Worm (Caenorhabditis elegans): ENCODE data around the gene srd-64.
A peak's percentile ranks its signal among the peaks of the same experiment; 100 is the strongest.

Gene srd-64

DNA sequence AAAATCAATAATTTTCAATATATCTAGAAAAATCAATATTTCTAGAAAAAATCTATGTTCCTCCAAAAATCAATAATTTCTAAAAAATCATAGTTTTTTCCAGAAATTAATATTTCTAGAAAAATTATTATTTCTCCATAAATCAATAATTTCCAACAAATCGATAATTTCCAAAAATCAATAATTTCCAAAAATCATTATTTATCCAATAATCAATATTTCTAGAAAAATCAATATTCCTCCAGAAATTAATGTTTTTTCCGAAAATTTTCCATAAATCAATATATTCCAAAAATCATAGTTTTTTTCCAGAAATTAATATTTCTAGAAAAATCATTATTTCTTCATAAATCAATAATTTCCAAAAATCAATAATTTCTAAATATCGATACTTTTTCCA lies 31.9 kb downstream of the srd-64 start:
- TF ChIP-seq ceh-58 (GFP tag; IDR thresholded peaks at IDR 0.05) = no peak
- TF ChIP-seq let-526 (GFP tag; IDR thresholded peaks at IDR 0.05) = no peak
- TF ChIP-seq ztf-28 (GFP tag; IDR thresholded peaks at IDR 0.05) = no peak
- TF ChIP-seq Y56A3A.18 (GFP tag; IDR thresholded peaks at IDR 0.05) = no peak
- no peak for TF ChIP-seq hsf-1 (GFP tag; IDR thresholded peaks at IDR 0.05)
- no peak for TF ChIP-seq attf-6 (GFP tag; IDR thresholded peaks at IDR 0.05)
- TF ChIP-seq mes-4 (tag; optimal IDR thresholded peaks at IDR 0.05) = no peak
- no peak for TF ChIP-seq ama-1 (optimal IDR thresholded peaks at IDR 0.05)
- TF ChIP-seq ama-1 (GFP tag; optimal IDR thresholded peaks at IDR 0.05) = no peak
- TF ChIP-seq efl-1 (GFP tag; optimal IDR thresholded peaks at IDR 0.05) = no peak
- no peak for TF ChIP-seq ztf-26 (tag; optimal IDR thresholded peaks at IDR 0.05)
- TF ChIP-seq hrde-1 (tag; optimal IDR thresholded peaks at IDR 0.05; ENCODE audit: borderline replicate concordance) = no peak
- no peak for TF ChIP-seq rpc-1 (optimal IDR thresholded peaks at IDR 0.05)
- no peak for TF ChIP-seq rpc-1 (tag; optimal IDR thresholded peaks at IDR 0.05)
- no peak for TF ChIP-seq lsy-27 (tag; optimal IDR thresholded peaks at IDR 0.05; ENCODE audit: borderline replicate concordance, insufficient read depth)
- TF ChIP-seq atf-7 (tag; optimal IDR thresholded peaks at IDR 0.05) = no peak
- TF ChIP-seq nfya-1 (tag; optimal IDR thresholded peaks at IDR 0.05; ENCODE audit: borderline replicate concordance, insufficient read depth) = no peak

DNA sequence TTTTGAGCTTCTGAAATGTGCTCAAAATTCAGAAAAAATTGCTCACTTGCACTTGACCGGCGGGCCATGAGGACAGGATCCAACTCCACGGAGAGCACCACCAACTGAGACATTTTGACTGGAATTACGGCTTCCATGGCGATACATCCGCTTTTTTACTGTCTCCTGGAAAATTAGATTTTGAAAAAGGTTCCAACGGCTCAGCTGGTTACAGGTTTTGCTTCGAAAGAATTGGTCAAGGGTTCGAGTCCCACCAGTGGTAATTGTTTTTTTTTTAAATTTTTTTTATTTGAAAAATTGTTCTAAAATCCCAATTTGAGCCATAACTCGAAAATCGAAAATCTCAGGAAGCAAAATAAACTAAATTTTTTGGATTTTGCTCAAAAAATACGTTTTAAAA lies 32.5 kb downstream of the srd-64 start:
- TF ChIP-seq tbp1 (GFP tag; optimal IDR thresholded peaks at IDR 0.05) = peak; percentile 70
- TF ChIP-seq rpc-1 (optimal IDR thresholded peaks at IDR 0.05) = no peak
- TF ChIP-seq rpc-1 (tag; optimal IDR thresholded peaks at IDR 0.05) = peak; percentile 56
- TF ChIP-seq hmg-20 (GFP tag; IDR thresholded peaks at IDR 0.05) = no peak
- TF ChIP-seq athp-1 (tag; optimal IDR thresholded peaks at IDR 0.05) = no peak
- no peak for TF ChIP-seq ztf-6 (GFP tag; IDR thresholded peaks at IDR 0.05)
- TF ChIP-seq egl-44 (GFP tag; IDR thresholded peaks at IDR 0.05) = no peak
- TF ChIP-seq egl-18 (GFP tag; IDR thresholded peaks at IDR 0.05) = no peak
- TF ChIP-seq fkh-3 (tag; optimal IDR thresholded peaks at IDR 0.05) = no peak
- TF ChIP-seq dpl-1 (GFP tag; optimal IDR thresholded peaks at IDR 0.05) = no peak
- TF ChIP-seq K12H6.12 (tag; optimal IDR thresholded peaks at IDR 0.05) = no peak
- no peak for TF ChIP-seq F39B2.1 (GFP tag; IDR thresholded peaks at IDR 0.05)
- TF ChIP-seq hlh-26 (GFP tag; conservative IDR thresholded peaks at IDR 0.05) = no peak
- no peak for TF ChIP-seq lsl-1 (GFP tag; optimal IDR thresholded peaks at IDR 0.05)
- no peak for TF ChIP-seq F33H1.4 (GFP tag; IDR thresholded peaks at IDR 0.05)

DNA sequence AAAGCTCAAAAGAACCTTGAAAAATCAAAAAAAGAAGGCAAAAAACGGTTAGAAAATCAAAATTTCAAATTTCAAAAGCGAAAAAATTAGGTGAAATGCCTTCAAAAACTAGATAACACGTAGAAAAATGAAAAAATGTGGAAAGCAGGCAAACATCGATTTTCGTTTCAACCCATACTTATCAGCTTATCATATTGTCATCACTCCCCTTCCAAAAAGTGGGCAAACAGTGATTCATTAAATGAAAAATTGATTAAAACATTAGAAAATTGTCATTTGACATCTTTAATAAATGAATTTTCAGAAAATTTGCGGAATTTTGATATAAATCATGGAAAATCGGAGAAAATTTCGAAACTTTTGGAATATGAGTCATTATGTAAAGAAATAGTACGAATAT lies 33.9 kb downstream of the srd-64 start:
- TF ChIP-seq nhr-80 (tag; optimal IDR thresholded peaks at IDR 0.05) (peak; percentile 40), D2030.7 (GFP tag; IDR thresholded peaks at IDR 0.05) (no peak), sea-2 (GFP tag; IDR thresholded peaks at IDR 0.05) (no peak), nhr-120 (GFP tag; IDR thresholded peaks at IDR 0.05) (no peak), snpc-4 (GFP tag; optimal IDR thresholded peaks at IDR 0.05) (no peak), snpc-4 (tag; optimal IDR thresholded peaks at IDR 0.05) (no peak)

DNA sequence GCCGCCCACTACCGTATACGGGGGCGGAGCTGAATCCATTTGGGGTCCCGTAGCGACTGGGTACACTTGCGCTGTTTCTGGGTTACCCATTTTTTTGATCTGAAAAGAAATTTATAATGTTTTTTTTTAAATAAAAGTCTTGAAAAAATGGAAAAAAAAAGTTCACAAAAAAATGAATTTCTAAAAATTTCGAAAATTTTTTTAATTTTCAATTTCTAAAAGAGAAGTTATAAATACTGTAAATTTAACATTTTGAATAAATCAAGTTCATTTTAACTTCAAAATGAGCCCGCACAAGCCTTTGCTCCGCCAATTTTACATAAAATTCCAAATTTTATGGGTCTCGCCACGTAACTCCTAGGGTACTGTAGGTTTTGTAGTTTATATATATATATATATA lies 35.1 kb downstream of the srd-64 start, which contains the start of gene Y22D7AL.15:
TSS of gene Y22D7AL.15 (minus strand) at position 101 of the 400 bp plus-strand sequence.
- TF ChIP-seq rcor-1 (GFP tag; IDR thresholded peaks at IDR 0.05) (no peak), him-1 (tag; optimal IDR thresholded peaks at IDR 0.05) (no peak), let-607 (tag; optimal IDR thresholded peaks at IDR 0.05) (no peak), hmg-20 (GFP tag; IDR thresholded peaks at IDR 0.05) (no peak), ccch-3 (GFP tag; optimal IDR thresholded peaks at IDR 0.05) (no peak), attf-6 (GFP tag; IDR thresholded peaks at IDR 0.05) (no peak), F39B2.1 (GFP tag; IDR thresholded peaks at IDR 0.05) (no peak), ztf-26 (tag; optimal IDR thresholded peaks at IDR 0.05) (no peak), pbrm-1 (GFP tag; IDR thresholded peaks at IDR 0.05) (no peak), bed-2 (GFP tag; IDR thresholded peaks at IDR 0.05) (no peak), lin-26 (GFP tag; IDR thresholded peaks at IDR 0.05) (no peak), somi-1 (GFP tag; optimal IDR thresholded peaks at IDR 0.05) (no peak), T26A5.8 (tag; optimal IDR thresholded peaks at IDR 0.05) (no peak), B0019.2 (GFP tag; conservative IDR thresholded peaks at IDR 0.05) (no peak), ceh-91 (GFP tag; IDR thresholded peaks at IDR 0.05) (no peak), attf-3 (GFP tag; conservative IDR thresholded peaks at IDR 0.05) (no peak)

All from whole organism, young adult.